Worm (Caenorhabditis elegans): ENCODE data around the gene Y39A1A.24.

The Y39A1A.24 gene

ce11 chrIII:10628360-10628759, 15.9 kb downstream of the Y39A1A.24 start (continued):
- TF ChIP-seq grh-1 (GFP tag; IDR thresholded peaks at IDR 0.05) (no peak), zip-4 (GFP tag; optimal IDR thresholded peaks at IDR 0.05) (no peak), lsy-2 (tag; optimal IDR thresholded peaks at IDR 0.05) (peak; percentile 45 to 59), nhr-77 (tag; optimal IDR thresholded peaks at IDR 0.05) (no peak), zag-1 (tag; optimal IDR thresholded peaks at IDR 0.05) (no peak), ceh-90 (tag; optimal IDR thresholded peaks at IDR 0.05) (no peak), lin-14 (GFP tag; optimal IDR thresholded peaks at IDR 0.05) (peak; percentile 75), efl-1 (optimal IDR thresholded peaks at IDR 0.05) (peak; percentile 64 to 75), efl-1 (GFP tag; optimal IDR thresholded peaks at IDR 0.05 in 1 of 2) (peak in 1 of 2 experiments; percentile 30), alr-1 (tag; optimal IDR thresholded peaks at IDR 0.05; ENCODE audit: borderline replicate concordance) (no peak), ztf-4 (tag; optimal IDR thresholded peaks at IDR 0.05) (no peak), dpl-1 (GFP tag; optimal IDR thresholded peaks at IDR 0.05) (peak in 2 of 3 experiments; percentile 39 to 42), egl-13 (tag; optimal IDR thresholded peaks at IDR 0.05) (no peak), blmp-1 (tag; optimal IDR thresholded peaks at IDR 0.05) (no peak), elt-2 (tag; optimal IDR thresholded peaks at IDR 0.05) (no peak), fkh-8 (tag; optimal IDR thresholded peaks at IDR 0.05) (no peak), lir-3 (tag; optimal IDR thresholded peaks at IDR 0.05; ENCODE audit: poor library complexity) (peak; percentile 8), nhr-85 (tag) (no peak), lin-35 (GFP tag; optimal IDR thresholded peaks at IDR 0.05) (peak; percentile 26 to 43), skn-1 (tag; optimal IDR thresholded peaks at IDR 0.05) (peak; percentile 31), nhr-28 (tag; optimal IDR thresholded peaks at IDR 0.05) (no peak), unc-30 (tag; optimal IDR thresholded peaks at IDR 0.05) (no peak), aly-2 (tag; optimal IDR thresholded peaks at IDR 0.05) (no peak), ces-1 (GFP tag; optimal IDR thresholded peaks at IDR 0.05) (no peak), tlp-1 (tag; optimal IDR thresholded peaks at IDR 0.05) (no peak), snpc-4 (tag; optimal IDR thresholded peaks at IDR 0.05) (peak; percentile 37), rnt-1 (tag; optimal IDR thresholded peaks at IDR 0.05) (peak; percentile 74), dsc-1 (tag; optimal IDR thresholded peaks at IDR 0.05) (peak; percentile 38)

ce11 chrIII:10629043-10629442, 16.6 kb downstream of the Y39A1A.24 start, which contains the start of gene swt-4:
swt-4 (minus strand) TSS chrIII:10629143.
- TF ChIP-seq sox-4 (tag; optimal IDR thresholded peaks at IDR 0.05) (no peak), snu-23 (GFP tag; optimal IDR thresholded peaks at IDR 0.05) (no peak), nhr-237 (tag; optimal IDR thresholded peaks at IDR 0.05) (no peak), lsy-2 (tag; optimal IDR thresholded peaks at IDR 0.05) (no peak)

DNA sequence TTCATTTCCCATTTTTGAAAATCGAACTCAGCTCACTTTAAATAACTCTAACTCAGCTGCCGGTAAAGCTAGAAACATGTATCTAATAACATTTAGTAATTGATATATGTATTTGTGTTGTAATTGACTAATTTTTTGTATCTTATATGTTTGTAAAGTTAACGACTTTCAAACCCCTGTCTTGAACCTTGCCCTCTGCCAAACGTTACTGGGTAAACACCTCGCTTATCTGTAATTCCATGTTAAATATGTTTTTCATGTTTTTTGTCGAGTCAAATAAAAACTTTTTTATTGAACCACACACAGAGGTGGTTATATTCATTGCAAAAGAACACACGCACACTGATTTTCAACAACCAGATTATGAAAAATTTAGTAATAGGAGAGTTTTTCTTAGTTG, 17.4 kb downstream of the Y39A1A.24 start:
- TF ChIP-seq nhr-85 (tag) (peak; percentile 76), ama-1 (optimal IDR thresholded peaks at IDR 0.05) (no peak), dsc-1 (tag; optimal IDR thresholded peaks at IDR 0.05) (no peak), mep-1 (tag; optimal IDR thresholded peaks at IDR 0.05) (peak; percentile 11), nhr-47 (tag; optimal IDR thresholded peaks at IDR 0.05) (peak; percentile 2), nhr-77 (tag; optimal IDR thresholded peaks at IDR 0.05) (no peak)

DNA sequence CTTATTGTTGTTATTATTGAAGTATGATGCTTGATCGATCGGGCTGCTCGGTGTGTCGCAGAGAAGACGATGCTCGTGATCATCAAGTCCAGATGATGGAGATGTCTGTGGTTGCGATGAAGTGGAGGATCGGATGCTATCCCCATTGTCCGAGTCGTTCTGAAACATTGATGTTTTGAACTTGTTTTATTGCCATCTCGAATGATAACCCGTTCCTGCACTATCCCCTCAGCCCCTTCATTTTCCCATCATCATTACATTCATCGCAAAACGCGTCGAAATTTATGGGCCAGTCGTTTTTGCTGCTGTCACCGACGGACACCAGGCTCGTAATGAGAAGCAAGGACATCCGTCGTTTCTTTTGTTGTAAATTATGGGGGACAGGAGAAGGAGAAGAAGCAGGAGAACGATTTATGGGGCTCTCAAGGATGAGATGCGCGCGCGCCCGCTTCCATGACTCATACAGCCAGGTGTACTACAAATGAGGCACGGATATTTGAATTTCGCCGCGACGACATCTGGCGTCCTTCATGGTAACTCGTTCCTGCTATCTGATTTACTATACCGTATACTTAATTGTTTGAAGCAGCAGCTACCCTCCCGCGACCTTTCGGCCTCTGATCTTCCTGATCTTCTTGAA, 19.6 kb downstream of the Y39A1A.24 start:
- TF ChIP-seq tbx-2 (tag; optimal IDR thresholded peaks at IDR 0.05) (peak; percentile 66), nhr-11 (tag; optimal IDR thresholded peaks at IDR 0.05) (no peak), unc-86 (tag; optimal IDR thresholded peaks at IDR 0.05) (peak; percentile 25), ztf-11 (tag; optimal IDR thresholded peaks at IDR 0.05) (peak in 1 of 2 experiments; percentile 90), efl-3 (GFP tag; optimal IDR thresholded peaks at IDR 0.05) (no peak), C34B4.2 (tag; optimal IDR thresholded peaks at IDR 0.05) (no peak), nhr-76 (tag; optimal IDR thresholded peaks at IDR 0.05) (no peak), nhr-84 (tag; optimal IDR thresholded peaks at IDR 0.05) (no peak)
